Fruit fly (Drosophila melanogaster): ENCODE measurements around the gene CG33270.

CG33270 gene

dm6 chr3L:11587720-11588580 is 9.5 kb upstream of the CG33270 start, which contains the start of gene rt (continued):
- no peak for TF ChIP-seq wek (GFP tag; optimal IDR thresholded peaks at IDR 0.05)
- TF ChIP-seq CG34376 (GFP tag; optimal IDR thresholded peaks at IDR 0.05), result no peak
- TF ChIP-seq CG5180 (GFP tag; optimal IDR thresholded peaks at IDR 0.05), result no peak
- no peak for TF ChIP-seq gce (GFP tag; IDR thresholded peaks at IDR 0.05)
- no peak for TF ChIP-seq CG6854 (GFP tag; optimal IDR thresholded peaks at IDR 0.05)
- TF ChIP-seq odd (GFP tag; optimal IDR thresholded peaks at IDR 0.05), result peak; percentile 25
- no peak for TF ChIP-seq pb (GFP tag; optimal IDR thresholded peaks at IDR 0.05)
- no peak for TF ChIP-seq CG8765 (GFP tag; IDR thresholded peaks at IDR 0.05)
- TF ChIP-seq CG31441 (GFP tag; IDR thresholded peaks at IDR 0.05), result peak; percentile 59
- TF ChIP-seq CG8478 (optimal IDR thresholded peaks at IDR 0.05), result no peak
- no peak for TF ChIP-seq Optix (GFP tag; IDR thresholded peaks at IDR 0.05)
- TF ChIP-seq knrl (GFP tag; IDR thresholded peaks at IDR 0.05; ENCODE audit: partially characterized antibody), result 0 out of 3 replicates have a peak, but pooled peaks have one; percentile 19
- TF ChIP-seq hkb (optimal IDR thresholded peaks at IDR 0.05), result no peak
- peak; percentile 70 for TF ChIP-seq hkb (GFP tag; IDR thresholded peaks at IDR 0.05)
- peak; percentile 55 for TF ChIP-seq chn (GFP tag; optimal IDR thresholded peaks at IDR 0.05)
- TF ChIP-seq CG3726 (GFP tag; IDR thresholded peaks at IDR 0.05), result 0 out of 3 replicates have a peak, but pooled peaks have one; percentile 19
- TF ChIP-seq CG6654 (GFP tag; optimal IDR thresholded peaks at IDR 0.05), result no peak
- no peak for TF ChIP-seq pan (optimal IDR thresholded peaks at IDR 0.05)
- TF ChIP-seq pan (GFP tag; optimal IDR thresholded peaks at IDR 0.05 in 1 of 2, IDR thresholded peaks at IDR 0.05 in 1 of 2), result no peak
- TF ChIP-seq Neu2 (GFP tag; optimal IDR thresholded peaks at IDR 0.05; ENCODE audit: borderline replicate concordance), result no peak
- TF ChIP-seq Sin3A (optimal IDR thresholded peaks at IDR 0.05), result no peak
- peak; percentile 4 for TF ChIP-seq CG4854 (GFP tag; optimal IDR thresholded peaks at IDR 0.05)
- peak; percentile 26 for TF ChIP-seq lbe (GFP tag; optimal IDR thresholded peaks at IDR 0.05)
- peak; percentile 48 for TF ChIP-seq CG15269 (tag; optimal IDR thresholded peaks at IDR 0.05)
- no peak for TF ChIP-seq Hey (tag; optimal IDR thresholded peaks at IDR 0.05)
- no peak for TF ChIP-seq CG12236 (GFP tag; optimal IDR thresholded peaks at IDR 0.05)
- no peak for TF ChIP-seq Hand (GFP tag; optimal IDR thresholded peaks at IDR 0.05)
- peak; percentile 62 for TF ChIP-seq CG14710 (tag; optimal IDR thresholded peaks at IDR 0.05)
- peak; percentile 4 for TF ChIP-seq CG10654 (GFP tag; optimal IDR thresholded peaks at IDR 0.05)
- no peak for TF ChIP-seq run (tag; optimal IDR thresholded peaks at IDR 0.05)
- TF ChIP-seq Trl (optimal IDR thresholded peaks at IDR 0.05), result no peak
- peak; percentile 39 for TF ChIP-seq Trl (GFP tag; optimal IDR thresholded peaks at IDR 0.05)
- no peak for TF ChIP-seq dati (GFP tag; IDR thresholded peaks at IDR 0.05)
- TF ChIP-seq CG13424 (tag; optimal IDR thresholded peaks at IDR 0.05), result peak; percentile 70
- TF ChIP-seq zf30C (GFP tag; optimal IDR thresholded peaks at IDR 0.05), result no peak
- peak; percentile 29 for TF ChIP-seq CG6813 (GFP tag; optimal IDR thresholded peaks at IDR 0.05)
- no peak for TF ChIP-seq ab (GFP tag; optimal IDR thresholded peaks at IDR 0.05)
- TF ChIP-seq CG13287 (GFP tag; IDR thresholded peaks at IDR 0.05; ENCODE audit: partially characterized antibody), result no peak
- peak; percentile 68 for TF ChIP-seq ara (GFP tag; IDR thresholded peaks at IDR 0.05)
- TF ChIP-seq unc-4 (GFP tag; IDR thresholded peaks at IDR 0.05; ENCODE audit: partially characterized antibody), result no peak
- peak; percentile 62 for TF ChIP-seq grau (tag; optimal IDR thresholded peaks at IDR 0.05)
- no peak for TF ChIP-seq bigmax (GFP tag; optimal IDR thresholded peaks at IDR 0.05)
- no peak for TF ChIP-seq emc (GFP tag; optimal IDR thresholded peaks at IDR 0.05)
- TF ChIP-seq z (GFP tag; IDR thresholded peaks at IDR 0.05), result no peak
- no peak for TF ChIP-seq CG10543 (GFP tag; optimal IDR thresholded peaks at IDR 0.05)
- peak; percentile 1 to 14 for TF ChIP-seq Pdp1 (GFP tag; optimal IDR thresholded peaks at IDR 0.05)
- TF ChIP-seq D19B (GFP tag; optimal IDR thresholded peaks at IDR 0.05), result no peak
- no peak for TF ChIP-seq Dek (tag; optimal IDR thresholded peaks at IDR 0.05)
- TF ChIP-seq lola (GFP tag; optimal IDR thresholded peaks at IDR 0.05), result peak in 1 of 3 experiments; percentile 85
- TF ChIP-seq Mrtf (GFP tag; IDR thresholded peaks at IDR 0.05), result peak; percentile 30; the same call in 1 of the 3 replicates

Data from whole organism, embryonic.